Fruit fly (Drosophila melanogaster) whole organism, embryonic: ENCODE data around the gene Dtg.

ENCODE experiments used
- Aef1 ChIP-seq: fragments of 200-800 bp; sonication (Bioruptor generic); IDR thresholded peaks from 3 replicates; pipeline ENCODE4 v1.3.6; 2022; ENCODE audit warnings: missing biosample characterization, missing genetic modification characterization
- Atf-2 ChIP-seq: fragments of 200-800 bp; sonication (Bioruptor generic); optimal IDR thresholded peaks from 2 replicates; lab custom pipeline; 2016; ENCODE audit warnings: missing biosample characterization, missing genetic modification characterization
- BEAF-32 ChIP-seq: fragments of 200-800 bp; sonication (Bioruptor generic); optimal IDR thresholded peaks from 3 replicates; lab custom pipeline; 2017; ENCODE audit warnings: missing biosample characterization, missing genetic modification characterization, mild to moderate bottlenecking, moderate library complexity, missing genetic modification reagents
- CG11398 ChIP-seq: fragments of 200-800 bp; sonication (Bioruptor generic); optimal IDR thresholded peaks from 2 replicates; lab custom pipeline; 2016; ENCODE audit warnings: missing biosample characterization, missing genetic modification characterization
- CG12219 ChIP-seq: fragments of 200-800 bp; sonication (Bioruptor generic); optimal IDR thresholded peaks from 3 replicates; lab custom pipeline; 2018; ENCODE audit warnings: missing biosample characterization, mild to moderate bottlenecking, missing genetic modification characterization
- CG14441 ChIP-seq: fragments of 200-800 bp; sonication (Bioruptor generic); IDR thresholded peaks from 2 replicates; pipeline ENCODE4 v1.3.6; 2022; ENCODE audit warnings: missing biosample characterization, missing genetic modification characterization
- CG14710 ChIP-seq: fragments of 200-800 bp; sonication (Bioruptor generic); optimal IDR thresholded peaks from 3 replicates; lab custom pipeline; 2019; ENCODE audit warnings: missing biosample characterization, mild to moderate bottlenecking, missing genetic modification characterization, moderate library complexity
- CG15479 ChIP-seq: fragments of 200-800 bp; sonication (Bioruptor generic); optimal IDR thresholded peaks from 3 replicates; lab custom pipeline; 2019; ENCODE audit warnings: missing biosample characterization, mild to moderate bottlenecking, missing genetic modification characterization, moderate library complexity
- CG16815 ChIP-seq: fragments of 200-800 bp; sonication (Bioruptor generic); optimal IDR thresholded peaks from 3 replicates; lab custom pipeline; 2017; ENCODE audit warnings: missing biosample characterization, mild to moderate bottlenecking, missing genetic modification characterization
- CG18011 ChIP-seq: fragments of 200-800 bp; sonication (Bioruptor generic); optimal IDR thresholded peaks from 2 replicates; lab custom pipeline; 2017; ENCODE audit warnings: missing biosample characterization, missing genetic modification characterization, mild to moderate bottlenecking, moderate library complexity, missing genotype
- CG2120 ChIP-seq: fragments of 200-800 bp; sonication (Bioruptor generic); optimal IDR thresholded peaks from 3 replicates; lab custom pipeline; 2016; ENCODE audit warnings: missing biosample characterization, missing genetic modification characterization
- CG3281 ChIP-seq: fragments of 200-800 bp; sonication (Bioruptor generic); optimal IDR thresholded peaks from 3 replicates; lab custom pipeline; 2017; ENCODE audit warnings: missing biosample characterization, mild to moderate bottlenecking, missing genetic modification characterization
- CG4820 ChIP-seq: fragments of 200-800 bp; sonication (Bioruptor generic); optimal IDR thresholded peaks from 3 replicates; lab custom pipeline; 2016; ENCODE audit warnings: missing biosample characterization, missing genetic modification characterization
- CG5953 ChIP-seq: fragments of 200-800 bp; sonication (Bioruptor generic); IDR thresholded peaks from 2 replicates; pipeline ENCODE4 v1.3.6; 2022; ENCODE audit warnings: missing biosample characterization, missing genetic modification characterization
- CG6683 ChIP-seq: fragments of 200-800 bp; sonication (Bioruptor generic); optimal IDR thresholded peaks from 2 replicates; lab custom pipeline; 2017; ENCODE audit warnings: missing biosample characterization, mild to moderate bottlenecking, missing genetic modification characterization, missing genetic modification reagents
- CG7556 ChIP-seq: fragments of 200-800 bp; sonication (Bioruptor generic); optimal IDR thresholded peaks from 2 replicates; lab custom pipeline; 2017; ENCODE audit warnings: missing biosample characterization, mild to moderate bottlenecking, missing genetic modification characterization
- CTCF ChIP-seq: fragments of 200-800 bp; sonication (Bioruptor generic); optimal IDR thresholded peaks from 2 replicates; lab custom pipeline; 2017; ENCODE audit warnings: missing biosample characterization, mild to moderate bottlenecking, missing genetic modification characterization, moderate library complexity
- Chrac-16 ChIP-seq: fragments of 200-800 bp; sonication (Bioruptor generic); optimal IDR thresholded peaks from 3 replicates; lab custom pipeline; 2016; ENCODE audit warnings: missing biosample characterization, missing genetic modification characterization
- Deaf1 ChIP-seq: fragments of 200-800 bp; optimal IDR thresholded peaks from 3 replicates; lab custom pipeline; 2019; ENCODE audit warnings: missing biosample characterization, mild to moderate bottlenecking, missing genetic modification characterization, moderate library complexity
- E2f2 ChIP-seq: fragments of 200-800 bp; sonication (Bioruptor generic); IDR thresholded peaks from 2 replicates; pipeline ENCODE4 v1.3.6; 2022; ENCODE audit warnings: missing biosample characterization, missing genetic modification characterization
- Ets97D ChIP-seq: fragments of 200-800 bp; sonication (Bioruptor generic); optimal IDR thresholded peaks from 3 replicates; lab custom pipeline; 2016; ENCODE audit warnings: missing biosample characterization, missing genetic modification characterization
- HLH4C ChIP-seq: fragments of 200-800 bp; sonication (Bioruptor generic); IDR thresholded peaks from 3 replicates; pipeline ENCODE4 v1.3.6; 2022; ENCODE audit warnings: missing biosample characterization, missing genetic modification characterization; ENCODE audit not compliant: partially characterized antibody
- Mes4 ChIP-seq: fragments of 200-800 bp; sonication (Bioruptor generic); optimal IDR thresholded peaks from 2 replicates; lab custom pipeline; 2016; ENCODE audit warnings: missing biosample characterization, missing genetic modification characterization
- NC2β ChIP-seq: fragments of 200-800 bp; sonication (Bioruptor generic); optimal IDR thresholded peaks from 2 replicates; lab custom pipeline; 2016; ENCODE audit warnings: missing biosample characterization, missing genetic modification characterization
- NFAT ChIP-seq: fragments of 200-800 bp; sonication (Bioruptor generic); IDR thresholded peaks from 2 replicates; pipeline ENCODE4 v1.3.6; 2022; ENCODE audit warnings: missing biosample characterization, missing genetic modification characterization
- Pdp1 ChIP-seq, 2 experiments: fragments of 200-800 bp; sonication (Bioruptor generic); optimal IDR thresholded peaks; 3 replicates each; lab custom pipeline; 2016; ENCODE audit warnings: missing biosample characterization in 2 of 2, missing genetic modification characterization in 2 of 2, mild to moderate bottlenecking in 1 of 2, moderate library complexity in 1 of 2
- Rx ChIP-seq: fragments of 200-800 bp; sonication (Bioruptor generic); IDR thresholded peaks from 2 replicates; pipeline ENCODE4 v1.3.6; 2022; ENCODE audit warnings: missing biosample characterization, missing genetic modification characterization
- Side ChIP-seq: fragments of 200-800 bp; sonication (Bioruptor generic); optimal IDR thresholded peaks from 2 replicates; lab custom pipeline; 2016; ENCODE audit warnings: missing biosample characterization, missing genetic modification characterization
- Sin3A ChIP-seq: fragments of >200 bp; optimal IDR thresholded peaks from 2 replicates; lab custom pipeline; 2018
- YL-1 ChIP-seq: fragments of 200-800 bp; sonication (Bioruptor generic); optimal IDR thresholded peaks from 3 replicates; lab custom pipeline; 2017; ENCODE audit warnings: missing biosample characterization, mild to moderate bottlenecking, missing genetic modification characterization
- ap ChIP-seq: fragments of 200-800 bp; sonication (Bioruptor generic); IDR thresholded peaks from 2 replicates; pipeline ENCODE4 v1.3.6; 2022; ENCODE audit warnings: missing biosample characterization, missing genetic modification characterization
- ash1 ChIP-seq: fragments of 200-800 bp; sonication (Bioruptor generic); optimal IDR thresholded peaks from 2 replicates; lab custom pipeline; 2018; ENCODE audit warnings: missing biosample characterization, mild to moderate bottlenecking, missing genetic modification characterization
- ato ChIP-seq: fragments of 200-800 bp; sonication (Bioruptor generic); IDR thresholded peaks from 2 replicates; pipeline ENCODE4 v1.3.6; 2022; ENCODE audit warnings: missing biosample characterization, missing genetic modification characterization; ENCODE audit not compliant: partially characterized antibody
- bab2 ChIP-seq: fragments of 200-800 bp; sonication (Bioruptor generic); optimal IDR thresholded peaks from 2 replicates; lab custom pipeline; 2016; ENCODE audit warnings: missing biosample characterization, missing genetic modification characterization
- chinmo ChIP-seq: fragments of 200-800 bp; sonication (Bioruptor generic); IDR thresholded peaks from 4 replicates; pipeline ENCODE4 v1.3.6; 2022; ENCODE audit warnings: missing biosample characterization, missing genetic modification characterization; ENCODE audit not compliant: partially characterized antibody
- chn ChIP-seq: fragments of 200-800 bp; sonication (Bioruptor generic); optimal IDR thresholded peaks from 2 replicates; lab custom pipeline; 2016; ENCODE audit warnings: missing biosample characterization, missing genetic modification characterization
- cwo ChIP-seq: fragments of 200-800 bp; sonication (Bioruptor generic); optimal IDR thresholded peaks from 3 replicates; lab custom pipeline; 2017; ENCODE audit warnings: missing biosample characterization, missing genetic modification characterization, mild to moderate bottlenecking, moderate library complexity, missing genetic modification reagents
- fd64A ChIP-seq: fragments of 200-800 bp; sonication (Bioruptor generic); optimal IDR thresholded peaks from 3 replicates; lab custom pipeline; 2018; ENCODE audit warnings: missing biosample characterization, mild to moderate bottlenecking, missing genetic modification characterization
- gcm2 ChIP-seq: fragments of 200-800 bp; sonication (Bioruptor generic); optimal IDR thresholded peaks from 2 replicates; lab custom pipeline; 2016; ENCODE audit warnings: missing biosample characterization, missing genetic modification characterization
- gro ChIP-seq: fragments of 200-800 bp; sonication (Bioruptor generic); optimal IDR thresholded peaks from 2 replicates; lab custom pipeline; 2016; ENCODE audit warnings: missing biosample characterization, missing genetic modification characterization
- ham ChIP-seq: fragments of 200-800 bp; sonication (Bioruptor generic); IDR thresholded peaks from 2 replicates; pipeline ENCODE4 v1.3.6; 2022; ENCODE audit warnings: missing biosample characterization, missing genetic modification characterization
- hkb ChIP-seq, 2 experiments: fragments of 200-800 bp in 1 of 2; fragments of >200 bp in 1 of 2; sonication (Bioruptor generic) in 1 of 2; IDR thresholded peaks in 1 of 2; optimal IDR thresholded peaks in 1 of 2; 2 replicates each; pipeline versions ENCODE4 v1.3.6 to Lab custom; 2017 to 2022; ENCODE audit warnings: missing biosample characterization in 1 of 2, missing genetic modification characterization in 1 of 2
- lmd ChIP-seq: fragments of 200-800 bp; sonication (Bioruptor generic); IDR thresholded peaks from 2 replicates; pipeline ENCODE4 v1.3.6; 2022; ENCODE audit warnings: missing biosample characterization, missing genetic modification characterization
- pb ChIP-seq: fragments of 200-800 bp; sonication (Bioruptor generic); optimal IDR thresholded peaks from 3 replicates; lab custom pipeline; 2016; ENCODE audit warnings: missing biosample characterization, missing genetic modification characterization
- row ChIP-seq: fragments of 200-800 bp; sonication (Bioruptor generic); IDR thresholded peaks from 3 replicates; pipeline ENCODE4 v1.3.6; 2022; ENCODE audit warnings: missing biosample characterization, missing genetic modification characterization
- sens-2 ChIP-seq: fragments of 200-800 bp; sonication (Bioruptor generic); IDR thresholded peaks from 2 replicates; pipeline ENCODE4 v1.3.6; 2022; ENCODE audit warnings: missing biosample characterization, missing genetic modification characterization
- so ChIP-seq: fragments of 200-800 bp; sonication (Bioruptor generic); IDR thresholded peaks from 3 replicates; pipeline ENCODE4 v1.3.6; 2022; ENCODE audit warnings: missing biosample characterization, missing genetic modification characterization
- sr ChIP-seq: fragments of 200-800 bp; sonication (Bioruptor generic); IDR thresholded peaks from 3 replicates; pipeline ENCODE4 v1.3.6; 2022; ENCODE audit warnings: missing biosample characterization, missing genetic modification characterization
- tap ChIP-seq: fragments of 200-800 bp; optimal IDR thresholded peaks from 3 replicates; lab custom pipeline; 2019; ENCODE audit warnings: missing biosample characterization, mild to moderate bottlenecking, missing genetic modification characterization, moderate library complexity
- tll ChIP-seq, 2 experiments: fragments of 200-800 bp in 1 of 2; fragments of >200 bp in 1 of 2; sonication (Bioruptor generic) in 1 of 2; optimal IDR thresholded peaks; 2 replicates each; lab custom pipeline; 2017 to 2019; ENCODE audit warnings: missing biosample characterization in 2 of 2, missing genetic modification characterization in 2 of 2, mild to moderate bottlenecking in 1 of 2, moderate library complexity in 1 of 2
- trh ChIP-seq: fragments of 200-800 bp; sonication (Bioruptor generic); optimal IDR thresholded peaks from 2 replicates; lab custom pipeline; 2016; ENCODE audit warnings: missing biosample characterization, missing genetic modification characterization
- zen2 ChIP-seq: fragments of 200-800 bp; sonication (Bioruptor generic); IDR thresholded peaks from 3 replicates; pipeline ENCODE4 v1.3.6; 2022; ENCODE audit warnings: missing biosample characterization, missing genetic modification characterization; ENCODE audit not compliant: partially characterized antibody

The Dtg gene

dm6 chr3R:12697571-12698039 lies 49.7 kb downstream of the Dtg start (continued):
- TF ChIP-seq tap (tag; lab: Kevin White, UChicago) = no peak
- no peak for TF ChIP-seq CG11398 (GFP tag; lab: Kevin White, UChicago)
- TF ChIP-seq CG18011 (GFP tag; lab: Kevin White, UChicago) = no peak
- no peak for TF ChIP-seq CG16815 (GFP tag; lab: Kevin White, UChicago)
- no peak for TF ChIP-seq CG15479
- peak; percentile 30 for TF ChIP-seq CTCF (GFP tag; lab: Kevin White, UChicago)
- TF ChIP-seq CG12219 (GFP tag; lab: Kevin White, UChicago) = no peak
- no peak for TF ChIP-seq Rx (GFP tag; lab: Robert Waterston, UW)
- TF ChIP-seq CG2120 (GFP tag; lab: Kevin White, UChicago) = no peak
- TF ChIP-seq row = 0 out of 3 replicates have a peak, but pooled peaks have one; percentile 12
- TF ChIP-seq Ets97D (GFP tag; lab: Kevin White, UChicago) = peak; percentile 63
- TF ChIP-seq CG4820 (GFP tag; lab: Kevin White, UChicago) = no peak
- TF ChIP-seq E2f2 (GFP tag; lab: Robert Waterston, UW) = peak; percentile 95
- TF ChIP-seq Atf-2 = no peak
- TF ChIP-seq NFAT (GFP tag; lab: Robert Waterston, UW) = no peak
- TF ChIP-seq cwo (GFP tag; lab: Kevin White, UChicago) = no peak
- TF ChIP-seq Aef1 (GFP tag; lab: Robert Waterston, UW) = no peak
- no peak for TF ChIP-seq CG3281
- TF ChIP-seq CG5953 (GFP tag; lab: Robert Waterston, UW) = no peak
- no peak for TF ChIP-seq gro (GFP tag; lab: Kevin White, UChicago)
- TF ChIP-seq chinmo = no peak
- peak; percentile 63; the same call in 2 of the 3 replicates for TF ChIP-seq HLH4C
- peak; percentile 94 for TF ChIP-seq Sin3A (lab: Kevin White, UChicago)
- TF ChIP-seq so (GFP tag; lab: Robert Waterston, UW) = no peak
- TF ChIP-seq pb = no peak
- no peak for TF ChIP-seq Chrac-16
- no peak for TF ChIP-seq CG6683 (GFP tag; lab: Kevin White, UChicago)
- peak; percentile 78 for TF ChIP-seq BEAF-32 (GFP tag; lab: Kevin White, UChicago)
- TF ChIP-seq ham = no peak
- TF ChIP-seq trh = no peak
- TF ChIP-seq fd64A (GFP tag; lab: Kevin White, UChicago) = no peak
- no peak for TF ChIP-seq lmd
- TF ChIP-seq hkb (optimal IDR thresholded peaks at IDR 0.05; lab: Kevin White, UChicago) = peak; percentile 21
- TF ChIP-seq hkb (GFP tag; IDR thresholded peaks at IDR 0.05; lab: Robert Waterston, UW) = no peak; the same call in 1 of the 2 replicates
- no peak for TF ChIP-seq Side (GFP tag; lab: Kevin White, UChicago)
- no peak for TF ChIP-seq Deaf1 (tag; lab: Kevin White, UChicago)
- TF ChIP-seq bab2 (GFP tag; lab: Kevin White, UChicago) = no peak
- TF ChIP-seq gcm2 (GFP tag; lab: Kevin White, UChicago) = no peak
- no peak for TF ChIP-seq chn (GFP tag; lab: Kevin White, UChicago)
- no peak for TF ChIP-seq NC2β (GFP tag; lab: Kevin White, UChicago)
- TF ChIP-seq tll (GFP tag; optimal IDR thresholded peaks at IDR 0.05; lab: Kevin White, UChicago) = peak in 1 of 2 experiments; percentile 2
- no peak for TF ChIP-seq zen2 (GFP tag; lab: Robert Waterston, UW)
- TF ChIP-seq Mes4 = no peak
- no peak for TF ChIP-seq ash1 (GFP tag; lab: Kevin White, UChicago)
- TF ChIP-seq YL-1 (GFP tag; lab: Kevin White, UChicago) = peak; percentile 58
- no peak for TF ChIP-seq sr (GFP tag; lab: Robert Waterston, UW)
- TF ChIP-seq Pdp1 (GFP tag; optimal IDR thresholded peaks at IDR 0.05; lab: Kevin White, UChicago) = peak in 1 of 2 experiments; percentile 50
- TF ChIP-seq sens-2 (GFP tag; lab: Robert Waterston, UW) = no peak
- TF ChIP-seq ap = no peak
- no peak for TF ChIP-seq ato
- TF ChIP-seq CG14710 (tag; lab: Kevin White, UChicago) = peak; percentile 65
- TF ChIP-seq CG7556 = no peak
- no peak for TF ChIP-seq CG14441 (GFP tag; lab: Robert Waterston, UW)
